Fruit fly (Drosophila melanogaster) whole organism, pupa: ENCODE measurements around the gene mri.

ENCODE experiments used
- CG10348 ChIP-seq: fragments of 200-800 bp; sonication (Bioruptor generic); IDR thresholded peaks from 2 replicates; pipeline ENCODE4 v1.3.6; 2022; ENCODE audit warnings: missing biosample characterization, missing genetic modification characterization
- CG12605 ChIP-seq: fragments of 200-800 bp; sonication (Bioruptor generic); IDR thresholded peaks from 2 replicates; pipeline ENCODE4 v1.3.6; 2022; ENCODE audit warnings: missing biosample characterization, missing genetic modification characterization
- CG13204 ChIP-seq: fragments of 200-800 bp; sonication (Bioruptor generic); optimal IDR thresholded peaks from 2 replicates; lab custom pipeline; 2018; ENCODE audit warnings: missing biosample characterization, mild to moderate bottlenecking, missing genetic modification characterization, moderate library complexity
- CG15710 ChIP-seq: fragments of 200-800 bp; sonication (Bioruptor generic); optimal IDR thresholded peaks from 2 replicates; lab custom pipeline; 2018; ENCODE audit warnings: missing biosample characterization, mild to moderate bottlenecking, missing genetic modification characterization, moderate library complexity
- CG17806 ChIP-seq: fragments of 200-800 bp; sonication (Bioruptor generic); optimal IDR thresholded peaks from 2 replicates; lab custom pipeline; 2018; ENCODE audit warnings: missing biosample characterization, mild to moderate bottlenecking, missing genetic modification characterization, moderate library complexity
- CG34367 ChIP-seq: fragments of 200-800 bp; sonication (Bioruptor generic); optimal IDR thresholded peaks from 2 replicates; lab custom pipeline; 2018; ENCODE audit warnings: missing biosample characterization, mild to moderate bottlenecking, missing genetic modification characterization
- CG4496 ChIP-seq: fragments of 200-800 bp; sonication (Bioruptor generic); IDR thresholded peaks from 3 replicates; pipeline ENCODE4 v1.3.6; 2022; ENCODE audit warnings: missing biosample characterization, missing genetic modification characterization
- CG8301 ChIP-seq: fragments of 200-800 bp; sonication (Bioruptor generic); optimal IDR thresholded peaks from 2 replicates; lab custom pipeline; 2018; ENCODE audit warnings: missing biosample characterization, mild to moderate bottlenecking, missing genetic modification characterization
- CG9948 ChIP-seq: fragments of 200-800 bp; sonication (Bioruptor generic); optimal IDR thresholded peaks from 2 replicates; lab custom pipeline; 2018; ENCODE audit warnings: missing biosample characterization, mild to moderate bottlenecking, missing genetic modification characterization, moderate library complexity
- D1 ChIP-seq: fragments of 200-800 bp; sonication (Bioruptor generic); optimal IDR thresholded peaks from 2 replicates; lab custom pipeline; 2018; ENCODE audit warnings: missing biosample characterization, mild to moderate bottlenecking, missing genetic modification characterization, moderate library complexity
- EcR ChIP-seq: fragments of 200-800 bp; sonication (Bioruptor generic); optimal IDR thresholded peaks from 3 replicates; lab custom pipeline; 2019; ENCODE audit warnings: missing biosample characterization, missing genetic modification characterization, mild to moderate bottlenecking, moderate library complexity, missing genetic modification reagents
- Ets98B ChIP-seq: fragments of 200-800 bp; sonication (Bioruptor generic); IDR thresholded peaks from 2 replicates; pipeline ENCODE4 v1.3.6; 2022; ENCODE audit warnings: missing biosample characterization, missing genetic modification characterization
- Pif1A ChIP-seq: fragments of 200-800 bp; sonication (Bioruptor generic); optimal IDR thresholded peaks from 3 replicates; lab custom pipeline; 2016; ENCODE audit warnings: missing biosample characterization, missing genetic modification characterization
- Snoo ChIP-seq: fragments of 200-800 bp; sonication (Bioruptor generic); optimal IDR thresholded peaks from 3 replicates; lab custom pipeline; 2017; ENCODE audit warnings: missing biosample characterization, mild to moderate bottlenecking, missing genetic modification characterization, inconsistent platforms

- TF ChIP-seq D1 (tag; lab: Kevin White, UChicago) (no peak), CG15710 (tag; lab: Kevin White, UChicago) (no peak), CG10348 (GFP tag; lab: Robert Waterston, UW) (no peak), CG8301 (tag; lab: Kevin White, UChicago) (no peak), EcR (GFP tag; lab: Kevin White, UChicago) (no peak), Ets98B (no peak; the same call in 1 of the 2 replicates), CG12605 (GFP tag; lab: Robert Waterston, UW) (no peak), Snoo (peak; percentile 44), CG34367 (peak; percentile 47), Pif1A (GFP tag; lab: Kevin White, UChicago) (no peak), CG9948 (tag; lab: Kevin White, UChicago) (no peak), CG4496 (GFP tag; lab: Robert Waterston, UW) (no peak; the same call in 2 of the 3 replicates), CG13204 (GFP tag; lab: Kevin White, UChicago) (no peak), CG17806 (peak; percentile 5)
Observed at dm6 chr3L:246644-247199, 46.7 kb downstream of the mri start.
